Worm (Caenorhabditis elegans) whole organism, midembryonic: ENCODE data around the gene col-153.

Experiments
- flt-1 ChIP-seq: fragments of 200-800 bp; sonication (Bioruptor generic); IDR thresholded peaks from 2 replicates; pipeline ENCODE4 v1.3.6; 2022; ENCODE audit warnings: missing genetic modification characterization, missing compliant biosample characterization
- klf-2 ChIP-seq: fragments of 200-800 bp; sonication (Bioruptor generic); conservative IDR thresholded peaks from 2 replicates; pipeline ENCODE4 v1.3.6; 2022; ENCODE audit warnings: missing genetic modification reagents, missing genetic modification characterization, missing compliant biosample characterization
- med-1 ChIP-seq: sonication (generic microtip); optimal IDR thresholded peaks from 2 replicates; lab custom pipeline; 2017; ENCODE audit warnings: missing genetic modification characterization, mild to moderate bottlenecking, missing compliant biosample characterization, antibody characterized with exemption, missing genetic modification reagents; ENCODE audit not compliant: insufficient read depth
- ref-1 ChIP-seq: fragments of 200-800 bp; sonication (Bioruptor generic); conservative IDR thresholded peaks from 2 replicates; pipeline ENCODE4 v1.3.6; 2022; ENCODE audit warnings: missing genetic modification reagents, missing genetic modification characterization, missing compliant biosample characterization
- ztf-23 ChIP-seq: fragments of 200-800 bp; sonication (Bioruptor generic); IDR thresholded peaks from 2 replicates; pipeline ENCODE4 v1.3.6; 2022; ENCODE audit warnings: missing genetic modification reagents, missing genetic modification characterization, missing compliant biosample characterization

DNA sequence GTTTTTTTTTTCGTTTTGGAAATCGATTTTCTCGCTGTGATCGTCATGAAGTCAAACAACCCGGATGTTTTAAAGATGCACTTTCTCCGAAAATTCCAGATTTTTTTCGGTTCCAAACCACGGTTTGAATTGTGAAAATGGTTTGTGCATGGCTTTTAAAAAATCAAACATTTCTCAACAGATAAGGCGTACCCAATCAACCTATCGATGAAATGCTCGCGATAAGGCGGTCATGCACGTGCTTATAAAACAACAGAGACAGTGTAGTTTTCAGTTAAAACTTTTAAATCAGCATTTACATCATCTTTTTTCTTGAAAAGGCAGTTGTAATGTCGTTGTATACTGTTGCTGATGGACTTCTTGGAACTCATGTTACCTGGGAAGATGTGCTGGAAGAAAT lies 17.2 kb upstream of the col-153 start, which contains the start of gene F58B4.5:
- TF ChIP-seq med-1, result no peak
- no peak for TF ChIP-seq flt-1 (GFP tag; lab: Robert Waterston, UW)
- no peak for TF ChIP-seq klf-2 (GFP tag; lab: Robert Waterston, UW)
- TF ChIP-seq ztf-23 (GFP tag; lab: Robert Waterston, UW), result no peak
- no peak for TF ChIP-seq ref-1 (GFP tag; lab: Robert Waterston, UW)
